Worm (Caenorhabditis elegans) whole organism, L2 larva: Measurements from ENCODE around the gene str-114.

Source experiments
- Y55F3AM.14 ChIP-seq: fragments of 200-800 bp; sonication (Bioruptor generic); optimal IDR thresholded peaks from 2 replicates; lab custom pipeline; 2018; ENCODE audit warnings: mild to moderate bottlenecking, missing genetic modification characterization, missing compliant biosample characterization
- ama-1 ChIP-seq: fragments of 150-350 bp; optimal IDR thresholded peaks from 2 replicates; lab custom pipeline; 2018; ENCODE audit warnings: inconsistent platforms
- blmp-1 ChIP-seq: sonication (generic microtip); optimal IDR thresholded peaks from 2 replicates; lab custom pipeline; 2017; ENCODE audit warnings: missing genetic modification characterization, mild to moderate bottlenecking, missing compliant biosample characterization, antibody characterized with exemption, moderate library complexity; ENCODE audit not compliant: insufficient read depth
- ceh-82 ChIP-seq: fragments of 150-350 bp; optimal IDR thresholded peaks from 2 replicates; lab custom pipeline; 2014; ENCODE audit warnings: missing biosample characterization, missing genetic modification characterization
- fos-1 ChIP-seq: fragments of 150-350 bp; optimal IDR thresholded peaks from 2 replicates; lab custom pipeline; 2014; ENCODE audit warnings: missing biosample characterization, missing genetic modification characterization
- lin-13 ChIP-seq: fragments of 150-350 bp; optimal IDR thresholded peaks from 2 replicates; lab custom pipeline; 2014; ENCODE audit warnings: missing biosample characterization, missing genetic modification reagents, missing genetic modification characterization
- mbf-1 ChIP-seq: sonication (generic microtip); optimal IDR thresholded peaks from 2 replicates; lab custom pipeline; 2017; ENCODE audit warnings: missing biosample characterization, missing genetic modification characterization
- mdl-1 ChIP-seq, 2 experiments: fragments of 150-350 bp in 1 of 2; sonication (generic microtip) in 1 of 2; optimal IDR thresholded peaks; 2 replicates each; lab custom pipeline; 2017; ENCODE audit warnings: missing biosample characterization in 2 of 2, missing genetic modification characterization in 2 of 2
- nhr-11 ChIP-seq: fragments of 150-350 bp; optimal IDR thresholded peaks from 2 replicates; lab custom pipeline; 2014; ENCODE audit warnings: missing biosample characterization, missing genetic modification characterization
- nhr-6 ChIP-seq: fragments of 150-350 bp; optimal IDR thresholded peaks from 2 replicates; lab custom pipeline; 2014; ENCODE audit warnings: missing biosample characterization, missing genetic modification characterization
- nhr-77 ChIP-seq: fragments of 150-350 bp; optimal IDR thresholded peaks from 2 replicates; lab custom pipeline; 2014; ENCODE audit warnings: missing biosample characterization, missing genetic modification characterization
- skn-1 ChIP-seq: sonication (generic microtip); optimal IDR thresholded peaks from 2 replicates; lab custom pipeline; 2017; ENCODE audit warnings: missing biosample characterization, missing genetic modification characterization
- unc-62 ChIP-seq: fragments of 150-350 bp; optimal IDR thresholded peaks from 2 replicates; lab custom pipeline; 2014; ENCODE audit warnings: missing biosample characterization, missing genetic modification reagents, missing genetic modification characterization
- zag-1 ChIP-seq: fragments of 150-350 bp; optimal IDR thresholded peaks from 2 replicates; lab custom pipeline; 2014; ENCODE audit warnings: missing biosample characterization, missing genetic modification characterization

ce11 chrV:3631591-3631990, 18.0 kb upstream of the str-114 start, which contains the start of gene F59B1.6:
- TF ChIP-seq nhr-6 (tag; lab: Kevin White, UChicago) (no peak), mbf-1 (tag; lab: Kevin White, UChicago) (no peak), ceh-82 (no peak), blmp-1 (no peak), mdl-1 (tag; optimal IDR thresholded peaks at IDR 0.05; lab: Kevin White, UChicago) (no peak), lin-13 (GFP tag; lab: Kevin White, UChicago) (no peak), Y55F3AM.14 (no peak), nhr-11 (tag; lab: Kevin White, UChicago) (no peak), zag-1 (tag; lab: Kevin White, UChicago) (no peak), unc-62 (GFP tag; lab: Kevin White, UChicago) (no peak), skn-1 (tag; lab: Kevin White, UChicago) (no peak), ama-1 (lab: Kevin White, UChicago) (no peak), fos-1 (no peak), nhr-77 (tag; lab: Kevin White, UChicago) (no peak)
